Worm (Caenorhabditis elegans): Measurements from ENCODE around the gene C08F8.6.

DNA sequence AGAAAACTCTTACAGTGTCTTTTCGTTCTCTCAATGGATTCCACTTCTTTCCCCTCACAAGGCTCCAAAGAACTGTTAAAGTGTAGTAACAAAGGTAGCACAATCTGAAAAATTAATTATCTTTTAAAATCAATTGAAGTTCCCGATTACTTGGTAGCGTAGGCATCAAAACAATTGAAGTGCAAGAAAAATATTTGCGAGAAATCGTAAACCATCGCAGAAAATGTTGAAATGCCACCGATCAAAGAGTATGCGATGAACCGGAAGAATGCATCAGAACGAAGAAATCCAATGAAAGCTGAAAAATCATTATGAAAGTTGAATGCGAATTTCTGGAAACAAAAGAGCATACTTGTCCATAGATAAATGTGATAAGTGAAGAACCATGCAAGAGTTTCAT, 18.2 kb downstream of the C08F8.6 start:
- no peak for TF ChIP-seq unc-39 (tag; optimal IDR thresholded peaks at IDR 0.05)
- no peak for TF ChIP-seq nhr-76 (tag; optimal IDR thresholded peaks at IDR 0.05)
- TF ChIP-seq snpc-4 (tag; optimal IDR thresholded peaks at IDR 0.05): no peak
- TF ChIP-seq pha-4 (tag; optimal IDR thresholded peaks at IDR 0.05): no peak
- TF ChIP-seq ceh-82 (tag; optimal IDR thresholded peaks at IDR 0.05): no peak
- no peak for TF ChIP-seq ZK546.5 (tag; optimal IDR thresholded peaks at IDR 0.05)
- TF ChIP-seq jun-1 (tag; optimal IDR thresholded peaks at IDR 0.05): no peak
- TF ChIP-seq nhr-11 (tag; optimal IDR thresholded peaks at IDR 0.05): no peak
- no peak for TF ChIP-seq tbx-2 (tag; optimal IDR thresholded peaks at IDR 0.05)

Data from whole organism, L3 larva.